Worm (Caenorhabditis elegans) whole organism, young adult: ENCODE results near the gene Y17G7B.23.

Experiments used
- ccch-3 ChIP-seq: fragments of 200-800 bp; sonication (Bioruptor generic); optimal IDR thresholded peaks from 2 replicates; lab custom pipeline; 2018; ENCODE audit warnings: mild to moderate bottlenecking, missing genetic modification characterization, missing compliant biosample characterization
- hsf-1 ChIP-seq: fragments of 200-800 bp; sonication (Bioruptor generic); IDR thresholded peaks from 2 replicates; pipeline ENCODE4 v1.3.6; 2022; ENCODE audit warnings: missing genetic modification reagents, missing genetic modification characterization, missing compliant biosample characterization

DNA sequence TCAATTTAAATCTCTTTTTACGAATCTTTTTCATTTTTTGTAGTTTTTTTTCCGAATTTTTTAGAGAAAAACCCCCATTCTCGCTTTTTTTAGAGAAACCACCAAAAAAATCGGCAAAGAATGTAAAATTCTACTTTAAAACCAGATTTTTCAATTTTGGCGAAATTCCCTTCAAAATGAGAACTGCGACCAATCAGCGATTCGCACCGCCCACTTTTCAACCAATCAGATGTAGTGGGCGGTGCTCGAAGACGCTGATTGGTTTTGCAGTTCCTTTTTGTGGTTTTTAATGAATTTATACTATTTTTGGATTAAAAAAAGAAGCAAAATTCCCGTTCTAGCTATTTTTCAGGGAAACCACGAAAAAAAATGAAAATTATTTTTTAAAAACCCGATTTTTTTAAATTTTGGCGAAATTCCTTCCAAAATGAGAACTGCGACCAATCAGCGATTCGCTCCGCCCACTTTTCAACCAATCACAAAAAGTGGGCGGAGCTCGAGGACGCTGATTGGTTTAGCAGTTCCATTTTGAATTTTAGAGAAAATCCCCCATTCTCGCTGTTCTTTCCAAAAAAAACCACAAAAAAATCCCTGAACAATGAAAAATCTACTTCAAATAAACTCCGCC lies 27.9 kb upstream of the Y17G7B.23 start:
- TF ChIP-seq ccch-3 (no peak), hsf-1 (GFP tag; lab: Robert Waterston, UW) (no peak)
